Fruit fly (Drosophila melanogaster): Measurements from ENCODE around the gene ATPsynE.
A peak's percentile ranks its signal among the peaks of the same experiment; 100 is the strongest.

The ATPsynE gene

dm6 chr3R:14361741-14362232, 35.0 kb downstream of the ATPsynE start, which contains the start of gene Dnaaf5:
Gene Dnaaf5 (minus strand): TSS chr3R:14361786.
- TF ChIP-seq pan (optimal IDR thresholded peaks at IDR 0.05): no peak

dm6 chr3R:14363172-14363571, 36.4 kb downstream of the ATPsynE start:
- TF ChIP-seq pan (optimal IDR thresholded peaks at IDR 0.05) (no peak), usp (GFP tag; optimal IDR thresholded peaks at IDR 0.05) (no peak), Dll (optimal IDR thresholded peaks at IDR 0.05) (no peak), psq (optimal IDR thresholded peaks at IDR 0.05) (no peak), EcR (GFP tag; optimal IDR thresholded peaks at IDR 0.05) (no peak), CG8478 (optimal IDR thresholded peaks at IDR 0.05) (no peak)

- TF ChIP-seq Dll (optimal IDR thresholded peaks at IDR 0.05): no peak
- TF ChIP-seq usp (GFP tag; optimal IDR thresholded peaks at IDR 0.05): no peak
- TF ChIP-seq CG8478 (optimal IDR thresholded peaks at IDR 0.05): no peak
- TF ChIP-seq pan (optimal IDR thresholded peaks at IDR 0.05): no peak
- no peak for TF ChIP-seq psq (optimal IDR thresholded peaks at IDR 0.05)
- no peak for TF ChIP-seq EcR (GFP tag; optimal IDR thresholded peaks at IDR 0.05)
These were observed 37.4 kb downstream of the ATPsynE start for dm6 chr3R:14364156-14364555.

- TF ChIP-seq pan (optimal IDR thresholded peaks at IDR 0.05) (no peak), CG8478 (optimal IDR thresholded peaks at IDR 0.05) (no peak), psq (optimal IDR thresholded peaks at IDR 0.05) (no peak), Dll (optimal IDR thresholded peaks at IDR 0.05) (no peak), usp (GFP tag; optimal IDR thresholded peaks at IDR 0.05) (no peak), EcR (GFP tag; optimal IDR thresholded peaks at IDR 0.05) (no peak)
These were observed 39.2 kb downstream of the ATPsynE start for dm6 chr3R:14365918-14366317.

- no peak for TF ChIP-seq pan (optimal IDR thresholded peaks at IDR 0.05)
- no peak for TF ChIP-seq EcR (GFP tag; optimal IDR thresholded peaks at IDR 0.05)
- TF ChIP-seq usp (GFP tag; optimal IDR thresholded peaks at IDR 0.05): no peak
- TF ChIP-seq CG8478 (optimal IDR thresholded peaks at IDR 0.05): no peak
- TF ChIP-seq Dll (optimal IDR thresholded peaks at IDR 0.05): no peak
- no peak for TF ChIP-seq psq (optimal IDR thresholded peaks at IDR 0.05)
These were observed 40.1 kb downstream of the ATPsynE start for dm6 chr3R:14366882-14367281.

dm6 chr3R:14369481-14370198, 42.9 kb downstream of the ATPsynE start:
- peak; percentile 33 for TF ChIP-seq Dll (optimal IDR thresholded peaks at IDR 0.05)
- no peak for TF ChIP-seq usp (GFP tag; optimal IDR thresholded peaks at IDR 0.05)
- no peak for TF ChIP-seq CG8478 (optimal IDR thresholded peaks at IDR 0.05)
- no peak for TF ChIP-seq EcR (GFP tag; optimal IDR thresholded peaks at IDR 0.05)
- TF ChIP-seq pan (optimal IDR thresholded peaks at IDR 0.05): no peak
- TF ChIP-seq psq (optimal IDR thresholded peaks at IDR 0.05): no peak

- TF ChIP-seq Dll (optimal IDR thresholded peaks at IDR 0.05) (no peak), psq (optimal IDR thresholded peaks at IDR 0.05) (no peak), pan (optimal IDR thresholded peaks at IDR 0.05) (no peak), usp (GFP tag; optimal IDR thresholded peaks at IDR 0.05) (no peak), CG8478 (optimal IDR thresholded peaks at IDR 0.05) (no peak), EcR (GFP tag; optimal IDR thresholded peaks at IDR 0.05) (no peak)
These were observed 43.6 kb downstream of the ATPsynE start for dm6 chr3R:14370199-14370933.

dm6 chr3R:14371133-14371676, 44.5 kb downstream of the ATPsynE start:
- TF ChIP-seq psq (optimal IDR thresholded peaks at IDR 0.05): no peak
- no peak for TF ChIP-seq pan (optimal IDR thresholded peaks at IDR 0.05)
- no peak for TF ChIP-seq usp (GFP tag; optimal IDR thresholded peaks at IDR 0.05)
- TF ChIP-seq Dll (optimal IDR thresholded peaks at IDR 0.05): no peak
- TF ChIP-seq CG8478 (optimal IDR thresholded peaks at IDR 0.05): no peak
- TF ChIP-seq EcR (GFP tag; optimal IDR thresholded peaks at IDR 0.05): no peak

dm6 chr3R:14372815-14373191, 46.1 kb downstream of the ATPsynE start, which contains the start of gene NK7.1:
Gene NK7.1 (minus strand): TSS chr3R:14372951.
- no peak for TF ChIP-seq pan (optimal IDR thresholded peaks at IDR 0.05)
- TF ChIP-seq CG8478 (optimal IDR thresholded peaks at IDR 0.05): no peak
- no peak for TF ChIP-seq EcR (GFP tag; optimal IDR thresholded peaks at IDR 0.05)
- no peak for TF ChIP-seq psq (optimal IDR thresholded peaks at IDR 0.05)
- no peak for TF ChIP-seq usp (GFP tag; optimal IDR thresholded peaks at IDR 0.05)
- TF ChIP-seq Dll (optimal IDR thresholded peaks at IDR 0.05): no peak

dm6 chr3R:14373192-14373827, 46.6 kb downstream of the ATPsynE start:
- TF ChIP-seq EcR (GFP tag; optimal IDR thresholded peaks at IDR 0.05) (no peak), CG8478 (optimal IDR thresholded peaks at IDR 0.05) (peak; percentile 35)

- no peak for TF ChIP-seq pan (optimal IDR thresholded peaks at IDR 0.05)
- no peak for TF ChIP-seq Dll (optimal IDR thresholded peaks at IDR 0.05)
- no peak for TF ChIP-seq EcR (GFP tag; optimal IDR thresholded peaks at IDR 0.05)
- TF ChIP-seq psq (optimal IDR thresholded peaks at IDR 0.05): no peak
- TF ChIP-seq usp (GFP tag; optimal IDR thresholded peaks at IDR 0.05): no peak
- no peak for TF ChIP-seq CG8478 (optimal IDR thresholded peaks at IDR 0.05)
These were observed 47.1 kb downstream of the ATPsynE start for dm6 chr3R:14373828-14374217.
